Worm (Caenorhabditis elegans) whole organism, late embryonic: Measurements from ENCODE around the gene F32D8.11.

Experiments
- C08G9.2 ChIP-seq: sonication (generic microtip); optimal IDR thresholded peaks from 2 replicates; lab custom pipeline; 2016; ENCODE audit warnings: mild to moderate bottlenecking, missing genetic modification characterization, moderate library complexity, missing compliant biosample characterization
- C38D4.7 ChIP-seq: fragments of 200-800 bp; sonication (Bioruptor generic); optimal IDR thresholded peaks from 2 replicates; lab custom pipeline; 2018; ENCODE audit warnings: mild to moderate bottlenecking, missing genetic modification characterization, moderate library complexity, missing compliant biosample characterization
- K02D7.2 ChIP-seq: sonication (generic microtip); optimal IDR thresholded peaks from 2 replicates; lab custom pipeline; 2017; ENCODE audit warnings: mild to moderate bottlenecking, missing genetic modification characterization, missing compliant biosample characterization
- K09A11.1 ChIP-seq: sonication (generic microtip); optimal IDR thresholded peaks from 2 replicates; lab custom pipeline; 2017; ENCODE audit warnings: antibody characterized with exemption, mild to moderate bottlenecking, missing genetic modification characterization, missing compliant biosample characterization; ENCODE audit not compliant: insufficient read depth
- T23F11.4 ChIP-seq: fragments of 200-800 bp; sonication (Bioruptor generic); optimal IDR thresholded peaks from 2 replicates; lab custom pipeline; 2018; ENCODE audit warnings: mild to moderate bottlenecking, missing genetic modification characterization, missing compliant biosample characterization
- Y22D7AL.16 ChIP-seq: sonication (generic microtip); optimal IDR thresholded peaks from 2 replicates; lab custom pipeline; 2016; ENCODE audit warnings: missing genetic modification characterization, missing compliant biosample characterization
- ceh-19 ChIP-seq: fragments of 200-800 bp; sonication (Bioruptor generic); optimal IDR thresholded peaks from 2 replicates; lab custom pipeline; 2018; ENCODE audit warnings: mild to moderate bottlenecking, missing genetic modification characterization, missing compliant biosample characterization
- ceh-2 ChIP-seq: sonication (generic microtip); optimal IDR thresholded peaks from 2 replicates; lab custom pipeline; 2016; ENCODE audit warnings: missing genotype, missing genetic modification characterization, missing compliant biosample characterization
- ceh-22 ChIP-seq: sonication (generic microtip); optimal IDR thresholded peaks from 2 replicates; lab custom pipeline; 2017; ENCODE audit warnings: missing biosample characterization, missing genetic modification characterization
- ceh-31 ChIP-seq: sonication (generic microtip); optimal IDR thresholded peaks from 2 replicates; lab custom pipeline; 2016; ENCODE audit warnings: missing genetic modification characterization, missing compliant biosample characterization
- ceh-34 ChIP-seq: sonication (generic microtip); optimal IDR thresholded peaks from 2 replicates; lab custom pipeline; 2016; ENCODE audit warnings: mild to moderate bottlenecking, missing genetic modification characterization, missing compliant biosample characterization
- ceh-45 ChIP-seq: fragments of 200-800 bp; sonication (Bioruptor generic); IDR thresholded peaks from 2 replicates; pipeline ENCODE4 v1.3.6; 2022; ENCODE audit warnings: missing genetic modification reagents, missing genetic modification characterization, missing compliant biosample characterization
- ceh-48 ChIP-seq: sonication (generic microtip); optimal IDR thresholded peaks from 2 replicates; lab custom pipeline; 2016; ENCODE audit warnings: missing genetic modification characterization, inconsistent platforms, missing compliant biosample characterization
- ceh-6 ChIP-seq: fragments of 200-800 bp; sonication (Bioruptor generic); optimal IDR thresholded peaks from 2 replicates; lab custom pipeline; 2018; ENCODE audit warnings: mild to moderate bottlenecking, missing genetic modification characterization, missing compliant biosample characterization
- che-1 ChIP-seq: sonication (generic microtip); optimal IDR thresholded peaks from 2 replicates; lab custom pipeline; 2016; ENCODE audit warnings: mild to moderate bottlenecking, missing genetic modification characterization, missing compliant biosample characterization
- dmd-4 ChIP-seq: sonication (generic microtip); optimal IDR thresholded peaks from 2 replicates; lab custom pipeline; 2016; ENCODE audit warnings: borderline replicate concordance, missing genetic modification characterization, missing compliant biosample characterization
- dve-1 ChIP-seq: sonication (generic microtip); optimal IDR thresholded peaks from 2 replicates; lab custom pipeline; 2017; ENCODE audit warnings: antibody characterized with exemption, mild to moderate bottlenecking, missing genetic modification characterization, missing compliant biosample characterization
- elt-2 ChIP-seq: sonication (generic microtip); optimal IDR thresholded peaks from 2 replicates; lab custom pipeline; 2016; ENCODE audit warnings: missing genetic modification reagents, missing genetic modification characterization, missing compliant biosample characterization
- ets-4 ChIP-seq: sonication (generic microtip); optimal IDR thresholded peaks from 2 replicates; lab custom pipeline; 2016; ENCODE audit warnings: missing genetic modification characterization, missing compliant biosample characterization
- fax-1 ChIP-seq: sonication (generic microtip); optimal IDR thresholded peaks from 2 replicates; lab custom pipeline; 2016; ENCODE audit warnings: missing genotype, missing genetic modification characterization, missing compliant biosample characterization
- fkh-10 ChIP-seq: fragments of 150-350 bp; optimal IDR thresholded peaks from 2 replicates; lab custom pipeline; 2014; ENCODE audit warnings: missing biosample characterization, missing genetic modification reagents, missing genetic modification characterization
- hlh-13 ChIP-seq: fragments of 200-800 bp; sonication (Bioruptor generic); optimal IDR thresholded peaks from 2 replicates; lab custom pipeline; 2018; ENCODE audit warnings: mild to moderate bottlenecking, missing genetic modification characterization, missing compliant biosample characterization
- hlh-15 ChIP-seq: sonication (generic microtip); optimal IDR thresholded peaks from 2 replicates; lab custom pipeline; 2016; ENCODE audit warnings: missing genetic modification characterization, missing compliant biosample characterization
- hlh-30 ChIP-seq: sonication (generic microtip); optimal IDR thresholded peaks from 2 replicates; lab custom pipeline; 2017; ENCODE audit warnings: antibody characterized with exemption, missing genetic modification characterization, missing compliant biosample characterization; ENCODE audit not compliant: insufficient read depth
- lin-11 ChIP-seq: fragments of 200-800 bp; sonication (Bioruptor generic); optimal IDR thresholded peaks from 2 replicates; lab custom pipeline; 2018; ENCODE audit warnings: mild to moderate bottlenecking, missing genetic modification characterization, missing compliant biosample characterization
- madf-2 ChIP-seq: sonication (generic microtip); optimal IDR thresholded peaks from 2 replicates; lab custom pipeline; 2017; ENCODE audit warnings: missing genetic modification characterization, missing compliant biosample characterization
- nhr-11 ChIP-seq: fragments of 150-350 bp; optimal IDR thresholded peaks from 2 replicates; lab custom pipeline; 2014; ENCODE audit warnings: missing biosample characterization, missing genetic modification characterization
- npax-4 ChIP-seq: sonication (generic microtip); optimal IDR thresholded peaks from 2 replicates; lab custom pipeline; 2016; ENCODE audit warnings: missing genetic modification characterization, missing compliant biosample characterization
- odd-2 ChIP-seq: sonication (generic microtip); optimal IDR thresholded peaks from 2 replicates; lab custom pipeline; 2017; ENCODE audit warnings: antibody characterized with exemption, mild to moderate bottlenecking, missing genetic modification characterization, missing compliant biosample characterization
- pat-9 ChIP-seq: fragments of 200-800 bp; sonication (Bioruptor generic); optimal IDR thresholded peaks from 2 replicates; lab custom pipeline; 2018; ENCODE audit warnings: mild to moderate bottlenecking, missing genetic modification characterization, moderate library complexity, missing compliant biosample characterization
- pax-1 ChIP-seq: fragments of 150-350 bp; optimal IDR thresholded peaks from 2 replicates; lab custom pipeline; 2014; ENCODE audit warnings: missing biosample characterization, missing genetic modification characterization
- pha-2 ChIP-seq: sonication (generic microtip); optimal IDR thresholded peaks from 2 replicates; lab custom pipeline; 2017; ENCODE audit warnings: mild to moderate bottlenecking, missing genetic modification characterization, missing compliant biosample characterization
- pros-1 ChIP-seq: fragments of 150-350 bp; optimal IDR thresholded peaks from 2 replicates; lab custom pipeline; 2014; ENCODE audit warnings: missing biosample characterization, missing genetic modification reagents, missing genetic modification characterization
- tbx-2 ChIP-seq: sonication (generic microtip); optimal IDR thresholded peaks from 2 replicates; lab custom pipeline; 2016; ENCODE audit warnings: missing genetic modification characterization, missing compliant biosample characterization
- tbx-7 ChIP-seq: sonication (generic microtip); optimal IDR thresholded peaks from 2 replicates; lab custom pipeline; 2016; ENCODE audit warnings: missing genotype, missing genetic modification characterization, missing compliant biosample characterization
- ttx-3 ChIP-seq: sonication (generic microtip); optimal IDR thresholded peaks from 2 replicates; lab custom pipeline; 2016; ENCODE audit warnings: missing genetic modification reagents, missing genetic modification characterization, missing compliant biosample characterization
- unc-3 ChIP-seq, 2 experiments: fragments of 200-800 bp in 1 of 2; sonication (Bioruptor generic) in 1 of 2; sonication (generic microtip) in 1 of 2; conservative IDR thresholded peaks in 1 of 2; optimal IDR thresholded peaks in 1 of 2; 2 replicates each; pipeline versions ENCODE4 v1.3.6 to Lab custom; 2016 to 2022; ENCODE audit warnings: missing compliant biosample characterization in 2 of 2, missing genetic modification characterization in 2 of 2, missing genetic modification reagents in 1 of 2
- unc-55 ChIP-seq: sonication (generic microtip); optimal IDR thresholded peaks from 2 replicates; lab custom pipeline; 2017; ENCODE audit warnings: missing biosample characterization, missing genetic modification reagents, missing genetic modification characterization

The F32D8.11 gene

ce11 chrV:10888153-10888552 is 783 bp downstream of the F32D8.11 start:
- TF ChIP-seq pha-2 (tag; lab: Kevin White, UChicago) (no peak), ceh-48 (tag; lab: Kevin White, UChicago) (no peak), tbx-7 (tag; lab: Kevin White, UChicago) (no peak), fax-1 (tag; lab: Kevin White, UChicago) (no peak), ceh-31 (tag; lab: Kevin White, UChicago) (no peak), hlh-15 (tag; lab: Kevin White, UChicago) (no peak), dve-1 (tag; lab: Kevin White, UChicago) (no peak), hlh-30 (no peak), K02D7.2 (tag; lab: Kevin White, UChicago) (no peak), nhr-11 (tag; lab: Kevin White, UChicago) (no peak), K09A11.1 (tag; lab: Kevin White, UChicago) (no peak), ceh-45 (GFP tag; lab: Robert Waterston, UW) (no peak), pros-1 (tag; lab: Kevin White, UChicago) (no peak)

ce11 chrV:10887564-10887963 is 1.4 kb downstream of the F32D8.11 start:
- TF ChIP-seq ceh-6 (GFP tag; lab: Kevin White, UChicago) = no peak
- TF ChIP-seq elt-2 = no peak
- TF ChIP-seq tbx-2 (tag; lab: Kevin White, UChicago) = no peak
- no peak for TF ChIP-seq hlh-15 (tag; lab: Kevin White, UChicago)
- TF ChIP-seq C08G9.2 = no peak
- TF ChIP-seq Y22D7AL.16 (tag; lab: Kevin White, UChicago) = no peak
- TF ChIP-seq hlh-30 = no peak
- TF ChIP-seq unc-55 = no peak
- no peak for TF ChIP-seq ttx-3
- no peak for TF ChIP-seq unc-3 (GFP tag; conservative IDR thresholded peaks at IDR 0.05; lab: Robert Waterston, UW)
- no peak for TF ChIP-seq unc-3 (tag; optimal IDR thresholded peaks at IDR 0.05; lab: Kevin White, UChicago)
- no peak for TF ChIP-seq ceh-19 (GFP tag; lab: Kevin White, UChicago)
- TF ChIP-seq, all 69 proteins: peak for 0

ce11 chrV:10886405-10886887 is 2.5 kb downstream of the F32D8.11 start, which contains the start of gene F32D8.3:
F32D8.3 (plus strand) TSS chrV:10886837.
- TF ChIP-seq pax-1 (tag; lab: Kevin White, UChicago) (no peak), C38D4.7 (GFP tag; lab: Kevin White, UChicago) (no peak), che-1 (tag; lab: Kevin White, UChicago) (no peak), ets-4 (no peak), hlh-30 (no peak), pat-9 (no peak), lin-11 (tag; lab: Kevin White, UChicago) (no peak), T23F11.4 (GFP tag; lab: Kevin White, UChicago) (no peak), pha-2 (tag; lab: Kevin White, UChicago) (no peak), dmd-4 (tag; lab: Kevin White, UChicago) (no peak), npax-4 (tag; lab: Kevin White, UChicago) (no peak), ceh-2 (tag; lab: Kevin White, UChicago) (no peak), ceh-22 (no peak), ceh-19 (GFP tag; lab: Kevin White, UChicago) (no peak), hlh-13 (GFP tag; lab: Kevin White, UChicago) (no peak), fax-1 (tag; lab: Kevin White, UChicago) (no peak), madf-2 (tag; lab: Kevin White, UChicago) (no peak), odd-2 (tag; lab: Kevin White, UChicago) (no peak), fkh-10 (no peak), ceh-34 (tag; lab: Kevin White, UChicago) (no peak)
